Worm (Caenorhabditis elegans) whole organism, early embryonic: ENCODE results near the gene K08B12.1.
A peak's percentile ranks its signal among the peaks of the same experiment; 100 is the strongest.

Source experiments
- B0310.2 ChIP-seq: sonication (generic microtip); optimal IDR thresholded peaks from 2 replicates; lab custom pipeline; 2016; ENCODE audit warnings: mild to moderate bottlenecking, missing genetic modification characterization, missing compliant biosample characterization
- F13C5.2 ChIP-seq: sonication (generic microtip); optimal IDR thresholded peaks from 2 replicates; lab custom pipeline; 2017; ENCODE audit warnings: mild to moderate bottlenecking, missing genetic modification characterization, inconsistent platforms, missing compliant biosample characterization
- aly-1 ChIP-seq: sonication (generic microtip); optimal IDR thresholded peaks from 2 replicates; lab custom pipeline; 2016; ENCODE audit warnings: missing genetic modification characterization, missing compliant biosample characterization
- ama-1 ChIP-seq: fragments of 150-350 bp; optimal IDR thresholded peaks from 2 replicates; lab custom pipeline; 2014
- ceh-13 ChIP-seq: fragments of 200-800 bp; sonication (Bioruptor generic); optimal IDR thresholded peaks from 2 replicates; lab custom pipeline; 2018; ENCODE audit warnings: mild to moderate bottlenecking, missing genetic modification characterization, missing compliant biosample characterization
- ceh-36 ChIP-seq: sonication (generic microtip); optimal IDR thresholded peaks from 2 replicates; lab custom pipeline; 2016; ENCODE audit warnings: missing genetic modification characterization, inconsistent platforms, missing compliant biosample characterization
- ets-7 ChIP-seq: sonication (generic microtip); optimal IDR thresholded peaks from 2 replicates; lab custom pipeline; 2016; ENCODE audit warnings: missing genotype, missing genetic modification characterization, missing compliant biosample characterization
- flt-1 ChIP-seq: fragments of 200-800 bp; sonication (Bioruptor generic); IDR thresholded peaks from 2 replicates; pipeline ENCODE4 v1.3.6; 2022; ENCODE audit warnings: missing genetic modification characterization, missing compliant biosample characterization
- hmbx-1 ChIP-seq: sonication (generic microtip); optimal IDR thresholded peaks from 2 replicates; lab custom pipeline; 2016; ENCODE audit warnings: mild to moderate bottlenecking, missing genetic modification characterization, missing compliant biosample characterization
- hmg-4 ChIP-seq: fragments of 200-800 bp; sonication (Bioruptor generic); optimal IDR thresholded peaks from 2 replicates; lab custom pipeline; 2018; ENCODE audit warnings: mild to moderate bottlenecking, missing genetic modification characterization, missing compliant biosample characterization
- hnd-1 ChIP-seq: sonication (generic microtip); optimal IDR thresholded peaks from 2 replicates; lab custom pipeline; 2016; ENCODE audit warnings: missing genetic modification characterization, missing compliant biosample characterization
- pes-1 ChIP-seq: fragments of 200-800 bp; sonication (Bioruptor generic); IDR thresholded peaks from 2 replicates; pipeline ENCODE4 v1.3.6; 2022; ENCODE audit warnings: missing genetic modification reagents, missing genetic modification characterization, missing compliant biosample characterization
- scrt-1 ChIP-seq: fragments of 200-800 bp; sonication (Bioruptor generic); IDR thresholded peaks from 2 replicates; pipeline ENCODE4 v1.3.6; 2022; ENCODE audit warnings: missing genetic modification characterization, missing compliant biosample characterization
- sea-1 ChIP-seq: fragments of 200-800 bp; sonication (Bioruptor generic); conservative IDR thresholded peaks from 2 replicates; pipeline ENCODE4 v1.3.6; 2022; ENCODE audit warnings: missing genetic modification characterization, missing compliant biosample characterization
- tbx-11 ChIP-seq: fragments of 200-800 bp; sonication (Bioruptor generic); IDR thresholded peaks from 2 replicates; pipeline ENCODE4 v1.3.6; 2022; ENCODE audit warnings: missing genetic modification characterization, missing compliant biosample characterization
- tbx-37 ChIP-seq: fragments of 200-800 bp; sonication (Bioruptor generic); conservative IDR thresholded peaks from 2 replicates; pipeline ENCODE4 v1.3.6; 2022; ENCODE audit warnings: missing genetic modification reagents, missing genetic modification characterization, missing compliant biosample characterization
- tra-4 ChIP-seq: sonication (generic microtip); optimal IDR thresholded peaks from 2 replicates; lab custom pipeline; 2017; ENCODE audit warnings: missing genetic modification characterization, missing compliant biosample characterization

K08B12.1 gene

ce11 chrV:6270097-6270496, 10.9 kb downstream of the K08B12.1 start:
- no peak for TF ChIP-seq flt-1
- no peak for TF ChIP-seq ama-1 (lab: Kevin White, UChicago)
- no peak for TF ChIP-seq tbx-37
- TF ChIP-seq ceh-13 (GFP tag; lab: Kevin White, UChicago): no peak
- no peak for TF ChIP-seq hnd-1 (tag; lab: Kevin White, UChicago)
- peak; percentile 4 for TF ChIP-seq F13C5.2 (tag; lab: Kevin White, UChicago)
- TF ChIP-seq hmbx-1 (tag; lab: Kevin White, UChicago): no peak
- TF ChIP-seq B0310.2 (tag; lab: Kevin White, UChicago): no peak
- no peak for TF ChIP-seq pes-1 (GFP tag; lab: Robert Waterston, UW)
- TF ChIP-seq sea-1 (GFP tag; lab: Robert Waterston, UW): no peak
- no peak for TF ChIP-seq tra-4 (tag; lab: Kevin White, UChicago)
- no peak for TF ChIP-seq hmg-4 (GFP tag; lab: Kevin White, UChicago)
- TF ChIP-seq scrt-1: 0 out of 2 replicates have a peak, but pooled peaks have one; percentile 15
- no peak for TF ChIP-seq tbx-11 (GFP tag; lab: Robert Waterston, UW)
- peak; percentile 2 for TF ChIP-seq aly-1 (tag; lab: Kevin White, UChicago)
- no peak for TF ChIP-seq ceh-36 (tag; lab: Kevin White, UChicago)
- TF ChIP-seq ets-7 (tag; lab: Kevin White, UChicago): no peak

ce11 chrV:6270552-6270951, 11.4 kb downstream of the K08B12.1 start, which contains the start of gene F31F7.2:
Gene F31F7.2, plus strand, starts transcription at chrV:6270852.
- TF ChIP-seq sea-1 (GFP tag; lab: Robert Waterston, UW): no peak
- no peak for TF ChIP-seq B0310.2 (tag; lab: Kevin White, UChicago)
- no peak for TF ChIP-seq hnd-1 (tag; lab: Kevin White, UChicago)
- no peak for TF ChIP-seq flt-1

ce11 chrV:6275209-6275608, 16.0 kb downstream of the K08B12.1 start:
- TF ChIP-seq flt-1: no peak

ce11 chrV:6276205-6276604, 17.0 kb downstream of the K08B12.1 start, which contains the start of gene F31F7.1:
Gene F31F7.1, plus strand, starts transcription at chrV:6276439.
- TF ChIP-seq hmg-4 (GFP tag; lab: Kevin White, UChicago) (no peak), scrt-1 (no peak), tbx-37 (no peak)

ce11 chrV:6277178-6277834, 18.1 kb downstream of the K08B12.1 start:
- TF ChIP-seq B0310.2 (tag; lab: Kevin White, UChicago) (no peak), tra-4 (tag; lab: Kevin White, UChicago) (no peak), scrt-1 (no peak), ama-1 (lab: Kevin White, UChicago) (no peak), tbx-37 (no peak), ceh-36 (tag; lab: Kevin White, UChicago) (no peak), F13C5.2 (tag; lab: Kevin White, UChicago) (no peak), pes-1 (GFP tag; lab: Robert Waterston, UW) (no peak), aly-1 (tag; lab: Kevin White, UChicago) (no peak), flt-1 (no peak), ets-7 (tag; lab: Kevin White, UChicago) (no peak), hmbx-1 (tag; lab: Kevin White, UChicago) (no peak), hmg-4 (GFP tag; lab: Kevin White, UChicago) (no peak), sea-1 (GFP tag; lab: Robert Waterston, UW) (no peak), tbx-11 (GFP tag; lab: Robert Waterston, UW) (no peak), hnd-1 (tag; lab: Kevin White, UChicago) (no peak), ceh-13 (GFP tag; lab: Kevin White, UChicago) (no peak)

DNA sequence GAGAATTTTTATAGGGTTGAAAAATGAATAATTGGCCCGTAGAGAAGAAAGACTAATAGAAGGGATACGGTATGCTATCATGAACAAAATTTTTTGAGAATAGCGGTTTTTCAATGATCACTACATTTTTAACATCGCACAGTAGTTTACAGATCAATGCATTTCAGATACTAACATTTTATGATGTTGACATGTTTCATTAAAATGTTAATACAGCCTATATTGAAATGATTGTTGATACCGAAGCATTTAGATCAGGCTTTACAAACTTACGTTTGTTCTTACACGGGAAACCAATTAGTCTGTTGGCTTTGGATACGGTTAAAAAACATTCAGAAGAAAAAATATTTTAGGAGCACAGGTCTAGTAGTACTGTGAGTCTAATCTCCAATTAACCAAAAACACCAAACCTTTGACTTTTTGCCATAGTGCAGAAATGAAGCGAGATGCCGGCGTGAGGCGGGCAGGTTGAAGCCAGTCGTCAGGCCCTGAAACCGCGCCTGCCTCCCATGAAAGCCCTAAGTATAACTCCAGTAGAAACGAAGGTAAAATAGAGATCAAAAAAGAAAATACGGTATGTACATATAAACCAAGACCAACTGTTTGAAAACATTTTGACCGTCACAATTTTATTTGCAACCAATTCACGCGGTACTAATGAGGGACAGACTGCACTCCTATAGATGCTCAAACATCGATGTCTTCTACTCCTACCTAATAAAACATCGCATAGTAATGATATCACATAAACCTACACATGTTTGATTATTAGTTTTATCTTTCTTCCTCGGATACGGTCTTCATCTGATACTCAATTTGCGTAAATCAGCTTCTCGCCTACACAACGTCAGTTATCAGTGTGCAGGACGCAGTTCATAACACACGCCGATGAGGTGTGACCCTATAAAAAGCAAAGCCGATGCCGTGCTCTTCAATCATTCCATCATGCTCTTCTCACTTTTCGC, 19.2 kb downstream of the K08B12.1 start, which contains the start of gene fil-2:
fil-2 (plus strand) TSS at position 915 of the 965 bp plus-strand sequence.
- TF ChIP-seq F13C5.2 (tag; lab: Kevin White, UChicago) (no peak), aly-1 (tag; lab: Kevin White, UChicago) (no peak), tbx-11 (GFP tag; lab: Robert Waterston, UW) (no peak), flt-1 (no peak), scrt-1 (no peak), ets-7 (tag; lab: Kevin White, UChicago) (no peak), hnd-1 (tag; lab: Kevin White, UChicago) (no peak), sea-1 (GFP tag; lab: Robert Waterston, UW) (no peak), tra-4 (tag; lab: Kevin White, UChicago) (no peak), pes-1 (GFP tag; lab: Robert Waterston, UW) (no peak), hmg-4 (GFP tag; lab: Kevin White, UChicago) (no peak), ceh-13 (GFP tag; lab: Kevin White, UChicago) (no peak)

- TF ChIP-seq F13C5.2 (tag; lab: Kevin White, UChicago) (no peak), scrt-1 (no peak), tra-4 (tag; lab: Kevin White, UChicago) (no peak), ets-7 (tag; lab: Kevin White, UChicago) (no peak), hnd-1 (tag; lab: Kevin White, UChicago) (no peak), sea-1 (GFP tag; lab: Robert Waterston, UW) (no peak), ceh-13 (GFP tag; lab: Kevin White, UChicago) (no peak), pes-1 (GFP tag; lab: Robert Waterston, UW) (no peak)
Observed at ce11 chrV:6280067-6280466, 20.9 kb downstream of the K08B12.1 start.
